Fruit fly (Drosophila melanogaster) ovary, adult (tissue): Measurements from ENCODE around the gene Set8.

Experiments used
- CG17801 ChIP-seq: fragments of 200-800 bp; optimal IDR thresholded peaks from 2 replicates; lab custom pipeline; 2019; ENCODE audit warnings: missing biosample characterization, mild to moderate bottlenecking, missing genetic modification characterization, moderate library complexity; ENCODE audit not compliant: partially characterized antibody

Gene Set8

DNA sequence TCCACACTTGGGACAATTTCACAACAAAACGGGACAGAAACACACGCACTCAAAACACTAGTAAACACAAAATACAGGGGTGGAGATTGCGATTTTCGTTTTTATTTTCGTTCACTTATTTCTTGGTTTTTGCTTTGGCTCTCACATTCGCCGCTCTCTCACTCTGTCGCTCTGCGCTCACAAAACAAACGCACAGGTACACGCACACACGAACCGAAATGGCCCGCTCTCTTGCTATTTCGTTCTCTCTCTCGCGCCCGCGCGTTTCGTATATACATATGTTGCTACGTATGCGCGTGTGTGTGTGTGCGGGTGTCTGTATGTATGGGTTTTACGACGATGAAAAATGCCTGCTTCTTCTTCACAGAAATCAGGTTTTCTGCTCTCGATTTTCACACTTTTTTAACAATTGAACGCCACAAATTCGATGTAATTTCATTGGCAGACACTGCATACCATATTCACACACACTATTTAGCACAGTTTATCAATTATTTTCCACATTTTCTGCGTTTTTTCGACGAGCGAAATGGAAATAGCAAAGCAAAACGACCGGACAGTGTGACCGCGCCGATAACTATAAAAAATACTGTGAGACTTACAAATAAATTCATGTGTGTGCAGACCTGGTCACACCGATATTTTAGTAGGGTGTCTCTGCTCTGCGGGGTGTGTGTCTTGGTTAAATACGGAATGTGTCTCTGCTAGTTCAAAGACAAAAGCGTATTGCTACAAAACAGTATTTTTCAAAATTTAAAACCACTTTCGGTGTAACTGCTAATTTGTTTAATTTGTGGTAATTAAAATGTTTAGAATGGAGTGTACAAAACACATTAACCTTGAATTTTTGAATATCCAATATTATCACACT, 29.3 kb upstream of the Set8 start, which contains the start of gene trx:
TSS of gene trx (minus strand) at position 584 of the 871 bp plus-strand sequence.
- TF ChIP-seq CG17801 (GFP tag; lab: Kevin White, UChicago) = peak; percentile 39

- no peak for TF ChIP-seq CG17801 (GFP tag; lab: Kevin White, UChicago)
Measured at dm6 chr3R:14287980-14288379, 27.9 kb upstream of the Set8 start.

DNA sequence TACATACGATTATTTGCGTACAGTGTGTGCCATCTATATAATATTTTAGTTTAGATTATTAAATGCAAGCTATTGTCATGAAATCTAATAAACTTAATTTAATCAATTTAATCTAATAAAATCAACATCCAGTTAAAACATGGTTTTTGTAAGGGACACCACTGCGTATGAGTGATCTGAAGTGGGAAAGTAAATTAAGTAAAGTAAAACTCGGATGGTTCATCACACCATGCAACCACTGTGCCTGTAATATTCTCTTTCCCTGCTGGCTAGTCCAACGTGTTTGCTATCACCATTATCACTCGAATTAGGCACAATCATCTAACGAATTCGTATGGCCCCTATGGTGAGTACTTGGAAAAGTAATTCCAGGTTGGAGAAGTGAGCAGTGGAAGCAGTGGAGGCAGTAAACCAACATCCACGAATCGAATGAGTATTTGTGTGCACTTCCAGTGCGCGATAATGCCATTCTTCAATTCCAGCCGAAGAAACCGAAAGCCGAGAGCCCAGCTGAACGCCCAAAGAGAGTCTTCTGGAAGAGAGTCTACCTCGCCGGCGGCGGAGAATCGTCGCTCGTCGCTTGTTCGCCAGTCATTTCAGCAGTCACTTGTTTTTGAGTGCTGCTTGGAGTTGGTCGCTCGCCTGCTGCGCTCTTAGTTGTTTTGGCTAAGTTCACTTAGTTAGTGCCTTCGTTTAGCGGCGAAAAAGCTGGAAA, 27.0 kb upstream of the Set8 start, which contains the start of gene red:
TSS of gene red (plus strand) at position 403 of the 715 bp plus-strand sequence.
- TF ChIP-seq CG17801 (GFP tag; lab: Kevin White, UChicago) = peak; percentile 31

DNA sequence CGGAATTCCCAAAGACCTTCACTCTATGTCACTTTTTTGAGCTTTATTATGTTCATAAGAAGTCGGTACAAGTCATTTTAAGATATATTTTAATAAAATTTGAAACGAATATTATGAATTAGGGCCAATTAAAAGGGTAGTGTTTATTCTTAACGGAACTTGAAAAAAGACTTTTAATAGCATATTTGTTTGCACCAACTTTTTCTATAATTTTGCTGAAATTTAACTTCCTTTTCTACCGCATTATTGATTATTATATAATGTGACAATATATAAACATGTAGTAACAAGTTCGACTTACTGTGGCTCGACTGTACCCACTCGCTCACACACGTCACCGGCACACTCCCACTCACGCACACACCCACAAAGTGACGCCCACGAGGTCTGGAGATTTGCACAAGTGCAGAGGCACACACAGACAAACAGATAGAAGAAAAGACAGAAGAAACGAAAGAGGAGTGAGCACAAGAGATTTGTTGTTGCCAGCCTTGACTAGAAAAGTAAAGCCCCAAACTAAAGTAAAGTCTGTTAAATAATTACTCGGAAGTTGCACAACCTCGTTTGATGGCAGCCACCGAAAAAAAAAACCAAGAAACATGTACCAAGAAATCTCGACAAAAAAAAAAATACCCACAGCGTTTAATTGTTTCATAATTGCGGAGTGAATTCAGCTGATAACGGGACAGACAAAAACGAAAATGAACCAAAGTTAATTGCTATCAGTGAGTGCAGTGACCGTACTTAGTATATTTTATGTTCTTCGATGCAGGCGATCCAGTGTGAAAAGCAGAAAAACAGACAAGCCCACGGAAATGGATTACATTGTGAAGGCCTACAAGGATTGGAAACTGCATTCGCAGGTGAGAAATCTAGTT, 25.6 kb upstream of the Set8 start:
- TF ChIP-seq CG17801 (GFP tag; lab: Kevin White, UChicago) = peak; percentile 41

DNA sequence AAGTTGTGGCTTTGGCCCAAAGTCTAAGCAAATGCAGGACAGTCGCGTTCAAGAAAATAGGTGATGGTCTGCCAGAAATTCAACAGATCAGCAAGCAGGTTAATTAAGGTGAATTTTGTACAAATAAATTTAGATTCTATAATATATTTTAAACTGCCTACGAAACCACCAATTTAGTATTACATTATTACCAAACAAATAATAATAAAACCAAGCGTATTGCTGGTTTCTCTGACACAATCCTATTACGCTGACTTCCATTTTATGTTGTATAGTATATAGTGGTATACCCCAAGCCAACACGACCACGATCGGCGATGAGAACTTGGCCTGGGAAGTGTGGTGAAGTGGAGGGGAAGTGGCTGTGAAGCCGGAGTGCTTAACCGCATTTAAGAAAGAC, 24.4 kb upstream of the Set8 start:
- TF ChIP-seq CG17801 (GFP tag; lab: Kevin White, UChicago) = peak; percentile 69

dm6 chr3R:14292307-14292711, 23.5 kb upstream of the Set8 start:
- TF ChIP-seq CG17801 (GFP tag; lab: Kevin White, UChicago) = no peak

- no peak for TF ChIP-seq CG17801 (GFP tag; lab: Kevin White, UChicago)
Measured at dm6 chr3R:14294397-14295018, 21.3 kb upstream of the Set8 start.

DNA sequence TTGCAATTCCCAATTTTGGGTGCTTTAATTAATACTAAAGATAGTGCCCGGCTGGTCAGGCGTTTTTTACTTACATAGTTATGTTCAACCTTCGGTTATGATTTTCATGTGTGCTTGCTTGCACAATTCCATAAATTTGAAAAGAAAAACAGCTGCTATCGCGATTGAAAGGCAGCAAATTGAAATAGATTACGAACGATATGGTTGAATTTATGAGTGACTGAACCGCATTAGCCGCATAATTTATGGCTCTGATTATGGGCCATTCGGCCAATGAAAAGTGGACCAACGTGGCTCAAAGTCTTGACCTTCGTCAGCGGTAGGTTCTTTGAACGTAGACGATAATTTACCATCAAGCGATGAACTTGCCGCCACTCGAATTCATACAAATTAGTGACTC, 19.7 kb upstream of the Set8 start:
- TF ChIP-seq CG17801 (GFP tag; lab: Kevin White, UChicago) = no peak

dm6 chr3R:14296700-14297099, 19.1 kb upstream of the Set8 start:
- no peak for TF ChIP-seq CG17801 (GFP tag; lab: Kevin White, UChicago)

- no peak for TF ChIP-seq CG17801 (GFP tag; lab: Kevin White, UChicago)
Measured at dm6 chr3R:14297489-14297888, 18.3 kb upstream of the Set8 start.

DNA sequence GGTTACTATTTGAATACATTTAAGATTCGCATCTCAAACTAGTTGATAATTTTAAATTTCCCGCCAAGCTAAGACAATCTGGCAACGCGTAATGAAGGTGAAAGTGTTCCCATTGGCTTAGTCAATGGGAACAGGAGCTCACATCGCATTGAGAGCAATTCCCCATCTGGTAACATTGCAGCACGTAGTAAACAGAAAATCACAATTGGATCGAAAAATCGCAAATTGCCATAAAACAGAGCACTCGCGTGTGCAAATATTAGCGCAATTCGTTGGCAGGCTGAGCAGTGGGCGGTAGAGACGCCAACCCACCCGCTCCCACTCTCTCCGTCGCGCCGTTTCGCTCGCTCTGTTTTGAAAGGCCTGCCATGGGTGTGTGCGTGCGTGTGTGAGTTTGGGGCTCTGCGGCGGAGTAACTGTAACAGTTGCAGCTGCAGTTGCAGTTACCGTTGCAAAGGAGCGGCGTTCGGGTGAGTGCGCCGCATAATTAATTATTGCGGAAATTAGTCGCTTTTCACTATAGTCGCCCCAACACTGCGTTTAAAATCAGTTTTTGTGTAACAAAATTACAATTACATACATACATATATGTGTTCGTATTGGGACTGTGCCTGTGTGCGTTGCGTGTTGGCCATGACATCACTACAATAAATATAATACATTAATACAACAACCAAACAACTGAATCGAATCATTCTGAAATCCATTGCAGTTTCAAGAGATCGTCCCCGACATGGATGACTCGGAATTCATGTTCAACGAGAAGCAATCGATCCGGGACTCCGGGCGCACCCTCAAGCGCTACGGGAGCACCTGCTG, 17.6 kb upstream of the Set8 start:
- TF ChIP-seq CG17801 (GFP tag; lab: Kevin White, UChicago) = no peak

DNA sequence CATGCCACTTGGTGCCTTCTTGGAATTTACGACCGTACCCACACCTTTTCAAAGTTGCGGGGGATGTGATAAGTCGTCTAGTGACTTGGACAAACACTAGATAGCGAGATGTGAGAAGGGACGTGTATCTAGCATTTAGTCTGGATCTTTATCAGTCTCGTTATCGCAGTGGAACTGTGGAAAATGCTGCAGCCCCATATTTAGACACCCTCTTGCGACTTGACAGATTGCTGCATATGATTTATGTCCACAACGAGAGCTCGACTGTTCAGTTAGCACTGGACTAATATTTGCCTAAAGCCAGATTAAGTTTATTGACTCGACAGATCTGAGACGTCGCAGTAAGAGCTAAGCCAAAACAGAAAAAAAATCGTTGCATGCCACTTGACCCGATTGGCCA, 15.9 kb upstream of the Set8 start:
- no peak for TF ChIP-seq CG17801 (GFP tag; lab: Kevin White, UChicago)

DNA sequence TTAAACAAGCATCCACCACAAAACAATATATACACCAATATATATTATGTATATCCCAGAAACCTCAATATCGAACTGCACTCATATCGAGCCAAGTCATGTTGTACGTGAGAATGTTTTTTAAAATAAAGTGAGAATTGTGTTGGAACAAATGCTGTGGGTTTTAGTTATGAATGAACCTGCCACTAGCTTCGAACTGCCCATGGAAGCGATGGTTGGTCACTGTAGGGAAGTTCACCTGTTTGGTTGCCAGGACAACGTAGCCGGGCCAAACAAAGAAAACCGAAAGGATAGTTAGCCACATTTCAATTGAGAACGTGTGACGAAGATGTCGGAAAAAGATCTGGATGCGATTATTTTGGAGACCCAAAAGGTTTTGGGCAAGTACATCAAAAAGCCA, 13.7 kb upstream of the Set8 start, which contains the start of gene IFT54:
TSS of gene IFT54 (plus strand) at position 301 of the 400 bp plus-strand sequence.
- no peak for TF ChIP-seq CG17801 (GFP tag; lab: Kevin White, UChicago)
